Fruit fly (Drosophila melanogaster) whole organism, adult: ENCODE measurements around the gene CG4820.

Source experiments
- CG12768 ChIP-seq: fragments of 200-800 bp; sonication (Bioruptor generic); optimal IDR thresholded peaks from 2 replicates; lab custom pipeline; 2017; ENCODE audit warnings: missing biosample characterization, missing genetic modification characterization, mild to moderate bottlenecking, moderate library complexity, missing genetic modification reagents
- CG1620 ChIP-seq: fragments of 200-800 bp; sonication (Bioruptor generic); optimal IDR thresholded peaks from 2 replicates; lab custom pipeline; 2016; ENCODE audit warnings: missing biosample characterization, missing genetic modification characterization
- CG7045 ChIP-seq: fragments of 200-800 bp; sonication (Bioruptor generic); optimal IDR thresholded peaks from 2 replicates; lab custom pipeline; 2017; ENCODE audit warnings: missing biosample characterization, mild to moderate bottlenecking, missing genetic modification characterization
- CG7101 ChIP-seq: fragments of 200-800 bp; sonication (Bioruptor generic); optimal IDR thresholded peaks from 2 replicates; lab custom pipeline; 2018; ENCODE audit warnings: missing biosample characterization, mild to moderate bottlenecking, missing genetic modification characterization, moderate library complexity
- Clk ChIP-seq: fragments of 200-800 bp; sonication (Bioruptor generic); optimal IDR thresholded peaks from 2 replicates; lab custom pipeline; 2017; ENCODE audit warnings: missing biosample characterization, missing genetic modification characterization
- Hr96 ChIP-seq: fragments of 200-800 bp; sonication (Bioruptor generic); optimal IDR thresholded peaks from 2 replicates; lab custom pipeline; 2016; ENCODE audit warnings: missing biosample characterization, missing genetic modification characterization
- kay ChIP-seq: fragments of 200-800 bp; sonication (Bioruptor generic); peaks from one replicate; lab custom pipeline; 2016; ENCODE audit warnings: missing biosample characterization, missing genetic modification characterization, borderline replicate concordance
- tj ChIP-seq: fragments of 200-800 bp; sonication (Bioruptor generic); optimal IDR thresholded peaks from 3 replicates; lab custom pipeline; 2017; ENCODE audit warnings: missing biosample characterization, mild to moderate bottlenecking, missing genetic modification characterization, moderate library complexity

DNA sequence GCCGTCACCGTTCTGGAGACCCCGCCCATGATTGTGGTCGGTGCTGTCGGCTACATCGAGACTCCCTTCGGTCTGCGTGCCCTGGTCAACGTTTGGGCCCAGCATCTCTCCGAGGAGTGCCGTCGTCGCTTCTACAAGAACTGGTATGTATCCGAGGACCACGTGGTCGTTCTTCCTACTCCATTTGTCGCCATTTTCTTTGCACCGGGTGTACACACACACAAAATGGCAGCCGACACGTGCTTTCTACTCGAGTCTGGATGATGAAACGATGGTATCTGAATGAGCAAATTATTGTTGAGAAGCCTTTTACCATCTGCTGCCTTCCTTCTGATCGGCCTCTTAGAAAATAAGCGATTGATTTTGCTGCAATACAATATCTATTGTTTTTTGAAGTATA, 6.3 kb downstream of the CG4820 start:
- no peak for TF ChIP-seq Hr96 (GFP tag; lab: Kevin White, UChicago)
- no peak for TF ChIP-seq CG1620 (GFP tag; lab: Kevin White, UChicago)
- TF ChIP-seq Clk (GFP tag; lab: Kevin White, UChicago): no peak
- TF ChIP-seq CG7045 (GFP tag; lab: Kevin White, UChicago): no peak
- no peak for TF ChIP-seq kay
- no peak for TF ChIP-seq CG12768 (GFP tag; lab: Kevin White, UChicago)
- no peak for TF ChIP-seq tj (GFP tag; lab: Kevin White, UChicago)
- TF ChIP-seq CG7101 (tag; lab: Kevin White, UChicago): no peak
